Worm (Caenorhabditis elegans) whole organism, early embryonic: ENCODE data around the gene B0564.2.

Source experiments
- B0310.2 ChIP-seq: sonication (generic microtip); optimal IDR thresholded peaks from 2 replicates; lab custom pipeline; 2016; ENCODE audit warnings: mild to moderate bottlenecking, missing genetic modification characterization, missing compliant biosample characterization
- ama-1 ChIP-seq: fragments of 150-350 bp; optimal IDR thresholded peaks from 2 replicates; lab custom pipeline; 2014
- ets-7 ChIP-seq: sonication (generic microtip); optimal IDR thresholded peaks from 2 replicates; lab custom pipeline; 2016; ENCODE audit warnings: missing genotype, missing genetic modification characterization, missing compliant biosample characterization
- flt-1 ChIP-seq: fragments of 200-800 bp; sonication (Bioruptor generic); IDR thresholded peaks from 2 replicates; pipeline ENCODE4 v1.3.6; 2022; ENCODE audit warnings: missing genetic modification characterization, missing compliant biosample characterization
- hmg-4 ChIP-seq: fragments of 200-800 bp; sonication (Bioruptor generic); optimal IDR thresholded peaks from 2 replicates; lab custom pipeline; 2018; ENCODE audit warnings: mild to moderate bottlenecking, missing genetic modification characterization, missing compliant biosample characterization
- pes-1 ChIP-seq: fragments of 200-800 bp; sonication (Bioruptor generic); IDR thresholded peaks from 2 replicates; pipeline ENCODE4 v1.3.6; 2022; ENCODE audit warnings: missing genetic modification reagents, missing genetic modification characterization, missing compliant biosample characterization
- scrt-1 ChIP-seq: fragments of 200-800 bp; sonication (Bioruptor generic); IDR thresholded peaks from 2 replicates; pipeline ENCODE4 v1.3.6; 2022; ENCODE audit warnings: missing genetic modification characterization, missing compliant biosample characterization
- sea-1 ChIP-seq: fragments of 200-800 bp; sonication (Bioruptor generic); conservative IDR thresholded peaks from 2 replicates; pipeline ENCODE4 v1.3.6; 2022; ENCODE audit warnings: missing genetic modification characterization, missing compliant biosample characterization
- tbx-11 ChIP-seq: fragments of 200-800 bp; sonication (Bioruptor generic); IDR thresholded peaks from 2 replicates; pipeline ENCODE4 v1.3.6; 2022; ENCODE audit warnings: missing genetic modification characterization, missing compliant biosample characterization

ce11 chrIV:13075625-13076252, 31.7 kb upstream of the B0564.2 start:
- TF ChIP-seq tbx-11 (GFP tag; lab: Robert Waterston, UW) (no peak), B0310.2 (no peak), ets-7 (tag; lab: Kevin White, UChicago) (no peak), hmg-4 (GFP tag; lab: Kevin White, UChicago) (no peak), scrt-1 (GFP tag; lab: Robert Waterston, UW) (no peak), ama-1 (lab: Kevin White, UChicago) (no peak), pes-1 (GFP tag; lab: Robert Waterston, UW) (no peak), sea-1 (GFP tag; lab: Robert Waterston, UW) (no peak), flt-1 (GFP tag; lab: Robert Waterston, UW) (no peak)
